Worm (Caenorhabditis elegans) whole organism, L4 larva: ENCODE data around the gene ndx-6.

Experiments
- D1046.2 ChIP-seq: fragments of 200-800 bp; sonication (Bioruptor generic); IDR thresholded peaks from 2 replicates; pipeline ENCODE4 v1.3.6; 2022; ENCODE audit warnings: missing genetic modification characterization, missing compliant biosample characterization
- F37D6.2 ChIP-seq: sonication (generic microtip); optimal IDR thresholded peaks from 2 replicates; lab custom pipeline; 2016; ENCODE audit warnings: mild to moderate bottlenecking, missing genetic modification characterization, missing compliant biosample characterization
- F44E2.7 ChIP-seq: fragments of 200-800 bp; sonication (Bioruptor generic); IDR thresholded peaks from 2 replicates; pipeline ENCODE4 v2.1.2; 2022; ENCODE audit warnings: missing genetic modification characterization, missing compliant biosample characterization
- R02D3.7 ChIP-seq: fragments of 150-350 bp; sonication (generic microtip); optimal IDR thresholded peaks from 3 replicates; lab custom pipeline; 2014; ENCODE audit warnings: missing biosample characterization, missing genetic modification characterization
- T20F7.1 ChIP-seq: fragments of 200-800 bp; sonication (Bioruptor generic); optimal IDR thresholded peaks from 2 replicates; lab custom pipeline; 2018; ENCODE audit warnings: mild to moderate bottlenecking, missing genetic modification characterization, missing compliant biosample characterization
- T26A8.4 ChIP-seq: fragments of 200-800 bp; sonication (Bioruptor generic); IDR thresholded peaks from 2 replicates; pipeline ENCODE4 v1.3.6; 2022; ENCODE audit warnings: missing genetic modification characterization, missing compliant biosample characterization
- Y5F2A.4 ChIP-seq: fragments of 200-800 bp; sonication (Bioruptor generic); optimal IDR thresholded peaks from 2 replicates; lab custom pipeline; 2018; ENCODE audit warnings: mild to moderate bottlenecking, missing genetic modification characterization, missing compliant biosample characterization
- ZK546.5 ChIP-seq, 2 experiments: sonication (generic microtip); optimal IDR thresholded peaks; 2 replicates each; lab custom pipeline; 2017; ENCODE audit warnings: missing biosample characterization in 2 of 2, missing genetic modification characterization in 2 of 2
- aly-2 ChIP-seq: sonication (generic microtip); optimal IDR thresholded peaks from 2 replicates; lab custom pipeline; 2018; ENCODE audit warnings: missing biosample characterization, missing genetic modification characterization
- arid-1 ChIP-seq: fragments of 200-800 bp; sonication (Bioruptor generic); conservative IDR thresholded peaks from 2 replicates; pipeline ENCODE4 v1.3.6; 2022; ENCODE audit warnings: missing genetic modification reagents, missing genetic modification characterization, missing compliant biosample characterization
- attf-4 ChIP-seq: sonication (generic microtip); optimal IDR thresholded peaks from 3 replicates; lab custom pipeline; 2017; ENCODE audit warnings: missing biosample characterization, missing genetic modification characterization
- ceh-20 ChIP-seq: fragments of 200-800 bp; sonication (Bioruptor generic); IDR thresholded peaks from 2 replicates; pipeline ENCODE4 v1.3.6; 2022; ENCODE audit warnings: missing genetic modification reagents, missing genetic modification characterization, missing compliant biosample characterization
- ceh-32 ChIP-seq: sonication (generic microtip); optimal IDR thresholded peaks from 2 replicates; lab custom pipeline; 2016; ENCODE audit warnings: mild to moderate bottlenecking, missing genetic modification characterization, missing compliant biosample characterization; ENCODE audit not compliant: poor library complexity
- ctbp-1 ChIP-seq: fragments of 200-800 bp; sonication (Bioruptor generic); IDR thresholded peaks from 2 replicates; pipeline ENCODE4 v1.3.6; 2022; ENCODE audit warnings: missing genetic modification reagents, missing genetic modification characterization, missing compliant biosample characterization
- daf-8 ChIP-seq: fragments of 200-800 bp; sonication (Bioruptor generic); IDR thresholded peaks from 2 replicates; pipeline ENCODE4 v1.3.6; 2022; ENCODE audit warnings: missing genetic modification characterization, missing compliant biosample characterization
- dmd-6 ChIP-seq: fragments of 200-800 bp; sonication (Bioruptor generic); IDR thresholded peaks from 2 replicates; pipeline ENCODE4 v1.3.6; 2022; ENCODE audit warnings: missing genetic modification reagents, missing genetic modification characterization, missing compliant biosample characterization
- duxl-1 ChIP-seq: sonication (generic microtip); optimal IDR thresholded peaks from 2 replicates; lab custom pipeline; 2016; ENCODE audit warnings: mild to moderate bottlenecking, missing genetic modification characterization, moderate library complexity, missing compliant biosample characterization; ENCODE audit not compliant: poor library complexity
- egl-43 ChIP-seq: fragments of 200-800 bp; sonication (Bioruptor generic); IDR thresholded peaks from 2 replicates; pipeline ENCODE4 v1.3.6; 2022; ENCODE audit warnings: missing genetic modification reagents, missing genetic modification characterization, missing compliant biosample characterization
- gei-8 ChIP-seq: fragments of 200-800 bp; sonication (Bioruptor generic); optimal IDR thresholded peaks from 2 replicates; lab custom pipeline; 2018; ENCODE audit warnings: mild to moderate bottlenecking, missing genetic modification characterization, missing compliant biosample characterization
- hif-1 ChIP-seq, 2 experiments: sonication (generic microtip); optimal IDR thresholded peaks; 2 replicates each; lab custom pipeline; 2016 to 2017; ENCODE audit warnings: missing compliant biosample characterization in 2 of 2, missing genetic modification characterization in 2 of 2, missing genetic modification reagents in 2 of 2, missing genotype in 2 of 2, mild to moderate bottlenecking in 1 of 2
- hlh-11 ChIP-seq: fragments of 200-800 bp; sonication (Bioruptor generic); optimal IDR thresholded peaks from 2 replicates; lab custom pipeline; 2018; ENCODE audit warnings: mild to moderate bottlenecking, missing genetic modification characterization, missing compliant biosample characterization
- jun-1 ChIP-seq: fragments of 150-350 bp; optimal IDR thresholded peaks from 2 replicates; lab custom pipeline; 2014; ENCODE audit warnings: missing biosample characterization, missing genetic modification reagents, missing genetic modification characterization
- lin-13 ChIP-seq: fragments of 150-350 bp; optimal IDR thresholded peaks from 2 replicates; lab custom pipeline; 2014; ENCODE audit warnings: missing biosample characterization, missing genetic modification reagents, missing genetic modification characterization
- lin-15B ChIP-seq: fragments of 150-350 bp; sonication (generic microtip); optimal IDR thresholded peaks from 3 replicates; lab custom pipeline; 2014; ENCODE audit warnings: missing biosample characterization, missing genetic modification characterization
- lin-29 ChIP-seq: fragments of 200-800 bp; sonication (Bioruptor generic); IDR thresholded peaks from 2 replicates; pipeline ENCODE4 v1.3.6; 2022; ENCODE audit warnings: missing genetic modification reagents, missing genetic modification characterization, missing compliant biosample characterization
- lir-3 ChIP-seq: sonication (generic microtip); optimal IDR thresholded peaks from 2 replicates; lab custom pipeline; 2016; ENCODE audit warnings: mild to moderate bottlenecking, missing genetic modification characterization, missing compliant biosample characterization
- lsy-2 ChIP-seq, 2 experiments: fragments of 150-350 bp in 1 of 2; sonication (generic microtip) in 1 of 2; optimal IDR thresholded peaks; 2 replicates each; lab custom pipeline; 2014 to 2017; ENCODE audit warnings: missing biosample characterization in 2 of 2, missing genetic modification characterization in 2 of 2
- madf-5 ChIP-seq, 2 experiments: fragments of 200-800 bp; sonication (Bioruptor generic); IDR thresholded peaks; 2 replicates each; pipeline ENCODE4 v1.3.6; 2022; ENCODE audit warnings: missing compliant biosample characterization in 2 of 2, missing genetic modification characterization in 2 of 2
- mes-2 ChIP-seq: sonication (generic microtip); optimal IDR thresholded peaks from 2 replicates; lab custom pipeline; 2016; ENCODE audit warnings: missing genotype, mild to moderate bottlenecking, missing genetic modification characterization, missing compliant biosample characterization; ENCODE audit not compliant: poor library complexity, severe bottlenecking
- nhr-102 ChIP-seq: sonication (generic microtip); optimal IDR thresholded peaks from 2 replicates; lab custom pipeline; 2016; ENCODE audit warnings: mild to moderate bottlenecking, missing genetic modification characterization, moderate library complexity, missing compliant biosample characterization
- nhr-11 ChIP-seq: fragments of 150-350 bp; optimal IDR thresholded peaks from 2 replicates; lab custom pipeline; 2014; ENCODE audit warnings: missing biosample characterization, missing genetic modification characterization
- nhr-237 ChIP-seq: sonication (generic microtip); optimal IDR thresholded peaks from 2 replicates; lab custom pipeline; 2017; ENCODE audit warnings: missing biosample characterization, missing genetic modification characterization
- nhr-25 ChIP-seq: sonication (generic microtip); optimal IDR thresholded peaks from 2 replicates; lab custom pipeline; 2017; ENCODE audit warnings: missing genetic modification characterization, mild to moderate bottlenecking, missing compliant biosample characterization, antibody characterized with exemption, moderate library complexity, borderline replicate concordance; ENCODE audit not compliant: insufficient read depth
- nhr-48 ChIP-seq: sonication (generic microtip); optimal IDR thresholded peaks from 2 replicates; lab custom pipeline; 2016; ENCODE audit warnings: mild to moderate bottlenecking, missing genetic modification characterization, missing compliant biosample characterization
- nhr-6 ChIP-seq: fragments of 150-350 bp; optimal IDR thresholded peaks from 2 replicates; lab custom pipeline; 2014; ENCODE audit warnings: missing biosample characterization, missing genetic modification characterization
- nhr-76 ChIP-seq: fragments of 150-350 bp; optimal IDR thresholded peaks from 2 replicates; lab custom pipeline; 2014; ENCODE audit warnings: missing biosample characterization, missing genetic modification characterization
- nhr-77 ChIP-seq: fragments of 150-350 bp; optimal IDR thresholded peaks from 2 replicates; lab custom pipeline; 2014; ENCODE audit warnings: missing biosample characterization, missing genetic modification characterization
- php-3 ChIP-seq: fragments of 200-800 bp; sonication (Bioruptor generic); IDR thresholded peaks from 2 replicates; pipeline ENCODE4 v1.3.6; 2022; ENCODE audit warnings: missing genetic modification reagents, missing genetic modification characterization, missing compliant biosample characterization
- rbr-2 ChIP-seq: sonication (generic microtip); optimal IDR thresholded peaks from 2 replicates; lab custom pipeline; 2016; ENCODE audit warnings: missing genotype, missing genetic modification characterization, missing compliant biosample characterization
- saeg-2 ChIP-seq: fragments of 200-800 bp; sonication (Bioruptor generic); IDR thresholded peaks from 2 replicates; pipeline ENCODE4 v1.3.6; 2022; ENCODE audit warnings: missing genetic modification reagents, missing genetic modification characterization, missing compliant biosample characterization
- set-16 ChIP-seq: fragments of 200-800 bp; sonication (Bioruptor generic); IDR thresholded peaks from 2 replicates; pipeline ENCODE4 v1.3.6; 2022; ENCODE audit warnings: missing genetic modification reagents, missing genetic modification characterization, missing compliant biosample characterization
- snpc-1.2 ChIP-seq: fragments of 200-800 bp; sonication (Bioruptor generic); IDR thresholded peaks from 2 replicates; pipeline ENCODE4 v1.3.6; 2022; ENCODE audit warnings: missing genetic modification reagents, missing genetic modification characterization, missing compliant biosample characterization
- snpc-4 ChIP-seq: fragments of 150-350 bp; optimal IDR thresholded peaks from 2 replicates; lab custom pipeline; 2014; ENCODE audit warnings: missing biosample characterization, missing genetic modification characterization
- spr-3 ChIP-seq: fragments of 200-800 bp; sonication (Bioruptor generic); optimal IDR thresholded peaks from 2 replicates; lab custom pipeline; 2018; ENCODE audit warnings: mild to moderate bottlenecking, missing genetic modification characterization, missing compliant biosample characterization
- unc-130 ChIP-seq: sonication (generic microtip); optimal IDR thresholded peaks from 2 replicates; lab custom pipeline; 2016; ENCODE audit warnings: missing genetic modification reagents, missing genetic modification characterization, missing compliant biosample characterization
- unc-62 ChIP-seq, 3 experiments: fragments of 150-350 bp in 1 of 3; sonication (generic microtip); optimal IDR thresholded peaks in 2 of 3; peaks in 1 of 3; 1 replicate in 1 of 3; 2 replicates in 2 of 3; lab custom pipeline; 2014 to 2017; ENCODE audit warnings: missing biosample characterization in 3 of 3, missing genetic modification characterization in 3 of 3, missing genetic modification reagents in 3 of 3, missing genotype in 1 of 3
- zfp-2 ChIP-seq: sonication (generic microtip); optimal IDR thresholded peaks from 2 replicates; lab custom pipeline; 2016; ENCODE audit warnings: mild to moderate bottlenecking, missing genetic modification characterization, missing compliant biosample characterization
- zip-11 ChIP-seq: fragments of 200-800 bp; sonication (Bioruptor generic); IDR thresholded peaks from 2 replicates; pipeline ENCODE4 v1.3.6; 2022; ENCODE audit warnings: missing genetic modification characterization, missing compliant biosample characterization
- zip-2 ChIP-seq: fragments of 150-350 bp; optimal IDR thresholded peaks from 2 replicates; lab custom pipeline; 2014; ENCODE audit warnings: missing biosample characterization, missing genetic modification characterization
- ztf-11 ChIP-seq: fragments of 150-350 bp; optimal IDR thresholded peaks from 2 replicates; lab custom pipeline; 2014; ENCODE audit warnings: missing biosample characterization, missing genetic modification characterization

Gene ndx-6

DNA sequence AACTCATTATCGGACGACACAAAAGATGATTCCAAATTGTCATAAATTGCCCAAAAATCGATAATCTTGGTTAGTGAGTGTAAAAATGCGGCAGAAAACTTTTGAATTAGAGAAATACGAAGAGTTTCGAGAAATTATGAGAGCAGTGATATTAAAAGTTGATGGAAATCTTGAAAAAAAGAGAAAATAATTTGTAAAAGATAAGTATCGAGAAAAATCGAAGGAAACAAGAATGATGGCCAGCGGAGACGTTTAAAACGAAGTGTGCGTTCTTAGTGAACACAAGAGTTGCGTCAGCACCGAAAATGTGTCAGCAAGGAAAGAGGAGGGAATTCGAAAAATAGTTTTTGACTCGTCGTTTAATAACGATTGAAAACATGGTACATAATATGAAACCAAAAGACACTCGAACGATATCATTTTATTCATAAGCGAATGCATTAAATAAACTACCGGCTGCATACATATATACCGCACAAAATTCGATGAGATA is at the start of gene ndx-6 (continued):
- TF ChIP-seq nhr-237 (tag; lab: Kevin White, UChicago): no peak
- 0 out of 2 replicates have a peak, but pooled peaks have one; percentile 23 for TF ChIP-seq ctbp-1 (GFP tag; lab: Robert Waterston, UW)
- TF ChIP-seq snpc-4 (tag; lab: Kevin White, UChicago): no peak
- TF ChIP-seq F37D6.2 (tag; lab: Kevin White, UChicago): peak; percentile 31
- peak in 1 of 2 experiments; percentile 43 for TF ChIP-seq hif-1 (tag; optimal IDR thresholded peaks at IDR 0.05; lab: Kevin White, UChicago)
- TF ChIP-seq nhr-76: no peak
- peak; percentile 74 for TF ChIP-seq T26A8.4 (GFP tag; lab: Robert Waterston, UW)
- TF ChIP-seq ceh-32 (tag; lab: Kevin White, UChicago): no peak
- TF ChIP-seq egl-43: peak; percentile 24; the same call in 1 of the 2 replicates
- TF ChIP-seq rbr-2 (tag; lab: Kevin White, UChicago): peak; percentile 75
- no peak for TF ChIP-seq php-3 (GFP tag; lab: Robert Waterston, UW)
- TF ChIP-seq lir-3 (tag; lab: Kevin White, UChicago): no peak
- TF ChIP-seq hlh-11 (tag; lab: Kevin White, UChicago): peak; percentile 72
- TF ChIP-seq ZK546.5 (tag; optimal IDR thresholded peaks at IDR 0.05; lab: Kevin White, UChicago): no peak
- TF ChIP-seq snpc-1.2 (GFP tag; lab: Robert Waterston, UW): no peak
- no peak for TF ChIP-seq unc-130 (GFP tag; lab: Kevin White, UChicago)
- TF ChIP-seq nhr-77 (tag; lab: Kevin White, UChicago): peak; percentile 88
- TF ChIP-seq duxl-1 (tag; lab: Kevin White, UChicago): peak; percentile 51
- peak; percentile 64 for TF ChIP-seq lin-13 (GFP tag; lab: Kevin White, UChicago)
- TF ChIP-seq R02D3.7: no peak
- TF ChIP-seq arid-1 (GFP tag; lab: Robert Waterston, UW): peak; percentile 62; the same call in 1 of the 2 replicates
- no peak for TF ChIP-seq D1046.2
- TF ChIP-seq saeg-2 (GFP tag; lab: Robert Waterston, UW): no peak
- peak; percentile 76 for TF ChIP-seq nhr-25 (tag; lab: Kevin White, UChicago)
- TF ChIP-seq T20F7.1 (GFP tag; lab: Kevin White, UChicago): peak; percentile 83
- peak in 1 of 2 experiments; percentile 89 for TF ChIP-seq unc-62 (GFP tag; optimal IDR thresholded peaks at IDR 0.05 in 1 of 2; lab: Kevin White, UChicago)
- TF ChIP-seq unc-62 (tag; optimal IDR thresholded peaks at IDR 0.05; lab: Kevin White, UChicago): no peak
- no peak for TF ChIP-seq madf-5 (GFP tag; IDR thresholded peaks at IDR 0.05; lab: Robert Waterston, UW)
- peak; percentile 74 for TF ChIP-seq nhr-102 (tag; lab: Kevin White, UChicago)
- no peak for TF ChIP-seq attf-4 (tag; lab: Kevin White, UChicago)
- TF ChIP-seq daf-8 (GFP tag; lab: Robert Waterston, UW): no peak
- TF ChIP-seq lin-15B: peak; percentile 22
- TF ChIP-seq nhr-6 (tag; lab: Kevin White, UChicago): peak; percentile 61
- TF ChIP-seq lin-29: 0 out of 2 replicates have a peak, but pooled peaks have one; percentile 32
- no peak for TF ChIP-seq Y5F2A.4
- TF ChIP-seq F44E2.7 (GFP tag; lab: Robert Waterston, UW): no peak
- peak; percentile 26 for TF ChIP-seq jun-1 (tag; lab: Kevin White, UChicago)
- TF ChIP-seq lsy-2 (tag; optimal IDR thresholded peaks at IDR 0.05; lab: Kevin White, UChicago): peak; percentile 73 to 94
- peak; percentile 61 for TF ChIP-seq dmd-6
- peak; percentile 18 for TF ChIP-seq spr-3 (GFP tag; lab: Kevin White, UChicago)
- TF ChIP-seq nhr-48: peak; percentile 67
- TF ChIP-seq nhr-11 (tag; lab: Kevin White, UChicago): peak; percentile 71
- TF ChIP-seq mes-2 (tag; lab: Kevin White, UChicago): peak; percentile 91
- no peak for TF ChIP-seq zip-11
- no peak for TF ChIP-seq zfp-2 (tag; lab: Kevin White, UChicago)
- TF ChIP-seq zip-2 (tag; lab: Kevin White, UChicago): no peak
- TF ChIP-seq set-16 (GFP tag; lab: Robert Waterston, UW): no peak
- TF ChIP-seq ztf-11 (tag; lab: Kevin White, UChicago): no peak
- TF ChIP-seq ceh-20 (GFP tag; lab: Robert Waterston, UW): peak; percentile 58; the same call in 1 of the 2 replicates
- TF ChIP-seq aly-2: no peak
- TF ChIP-seq gei-8 (GFP tag; lab: Kevin White, UChicago): no peak
